Worm (Caenorhabditis elegans): Measurements from ENCODE around the gene mma-1.

The mma-1 gene

ce11 chrV:12599510-12600242 lies 3.6 kb upstream of the mma-1 start, which contains the start of gene C14C10.5:
TSS of gene C14C10.5 (plus strand) at chrV:12600192.
- no peak for TF ChIP-seq zag-1 (tag; optimal IDR thresholded peaks at IDR 0.05)
- TF ChIP-seq ceh-82 (tag; optimal IDR thresholded peaks at IDR 0.05), result no peak
- no peak for TF ChIP-seq ceh-16 (tag; optimal IDR thresholded peaks at IDR 0.05)
- no peak for TF ChIP-seq nhr-237 (tag; optimal IDR thresholded peaks at IDR 0.05)
- TF ChIP-seq mml-1 (tag; optimal IDR thresholded peaks at IDR 0.05), result no peak
- TF ChIP-seq ztf-11 (tag; optimal IDR thresholded peaks at IDR 0.05), result no peak
- no peak for TF ChIP-seq fkh-2 (tag; optimal IDR thresholded peaks at IDR 0.05)
- TF ChIP-seq nhr-76 (tag; optimal IDR thresholded peaks at IDR 0.05), result no peak
- TF ChIP-seq R02D3.7 (tag; optimal IDR thresholded peaks at IDR 0.05), result no peak
- TF ChIP-seq nhr-11 (tag; optimal IDR thresholded peaks at IDR 0.05), result no peak
- peak; percentile 16 for TF ChIP-seq elt-2 (tag; optimal IDR thresholded peaks at IDR 0.05)
- TF ChIP-seq fkh-10 (GFP tag; optimal IDR thresholded peaks at IDR 0.05), result no peak
- TF ChIP-seq nhr-23 (tag; optimal IDR thresholded peaks at IDR 0.05), result no peak
- no peak for TF ChIP-seq mdl-1 (tag; optimal IDR thresholded peaks at IDR 0.05)
- no peak for TF ChIP-seq nhr-28 (tag; optimal IDR thresholded peaks at IDR 0.05)
- TF ChIP-seq nhr-43 (tag; optimal IDR thresholded peaks at IDR 0.05; ENCODE audit: poor library complexity, severe bottlenecking), result no peak
- peak; percentile 55 for TF ChIP-seq pha-4 (tag; optimal IDR thresholded peaks at IDR 0.05)
- TF ChIP-seq ceh-9 (tag; optimal IDR thresholded peaks at IDR 0.05), result no peak
- TF ChIP-seq hmg-11 (tag; optimal IDR thresholded peaks at IDR 0.05), result peak; percentile 27
- no peak for TF ChIP-seq lsy-12 (tag; optimal IDR thresholded peaks at IDR 0.05)
- no peak for TF ChIP-seq lin-15B (tag; optimal IDR thresholded peaks at IDR 0.05)

ce11 chrV:12599110-12599509 lies 3.0 kb upstream of the mma-1 start, which contains the start of the genes C14C10.10 and ril-2:
TSS of gene C14C10.10 (minus strand) at chrV:12599128.
TSS of gene ril-2 (minus strand) at chrV:12599157.
- TF ChIP-seq aly-2 (tag; optimal IDR thresholded peaks at IDR 0.05), result no peak
- peak; percentile 34 for TF ChIP-seq nfya-1 (tag; optimal IDR thresholded peaks at IDR 0.05; ENCODE audit: insufficient read depth)

- no peak for TF ChIP-seq nhr-76 (tag; optimal IDR thresholded peaks at IDR 0.05)
- no peak for TF ChIP-seq skn-1 (tag; optimal IDR thresholded peaks at IDR 0.05)
- TF ChIP-seq egl-27 (tag; optimal IDR thresholded peaks at IDR 0.05), result peak; percentile 34
- no peak for TF ChIP-seq lin-15B (tag; optimal IDR thresholded peaks at IDR 0.05)
- no peak for TF ChIP-seq daf-12 (tag; optimal IDR thresholded peaks at IDR 0.05)
- no peak for TF ChIP-seq R02D3.7 (tag; optimal IDR thresholded peaks at IDR 0.05)
- peak; percentile 16 for TF ChIP-seq tbx-2 (tag; optimal IDR thresholded peaks at IDR 0.05)
- TF ChIP-seq aly-2 (tag; optimal IDR thresholded peaks at IDR 0.05), result no peak
- TF ChIP-seq lsy-12 (tag; optimal IDR thresholded peaks at IDR 0.05), result peak; percentile 42
- no peak for TF ChIP-seq ama-1 (optimal IDR thresholded peaks at IDR 0.05)
- peak; percentile 77 for TF ChIP-seq egl-5 (tag; optimal IDR thresholded peaks at IDR 0.05)
- no peak for TF ChIP-seq unc-39 (tag; optimal IDR thresholded peaks at IDR 0.05)
- TF ChIP-seq ztf-4 (tag; optimal IDR thresholded peaks at IDR 0.05), result no peak
- no peak for TF ChIP-seq unc-62 (GFP tag; optimal IDR thresholded peaks at IDR 0.05)
- no peak for TF ChIP-seq jun-1 (tag; optimal IDR thresholded peaks at IDR 0.05)
- TF ChIP-seq ztf-11 (tag; optimal IDR thresholded peaks at IDR 0.05), result no peak
- peak; percentile 45 for TF ChIP-seq elt-2 (tag; optimal IDR thresholded peaks at IDR 0.05)
- TF ChIP-seq ZK546.5 (tag; optimal IDR thresholded peaks at IDR 0.05), result no peak
- no peak for TF ChIP-seq fkh-10 (GFP tag; optimal IDR thresholded peaks at IDR 0.05)
- no peak for TF ChIP-seq pqm-1 (tag; optimal IDR thresholded peaks at IDR 0.05)
- no peak for TF ChIP-seq nhr-237 (tag; optimal IDR thresholded peaks at IDR 0.05)
- peak; percentile 51 for TF ChIP-seq nfya-1 (tag; optimal IDR thresholded peaks at IDR 0.05; ENCODE audit: insufficient read depth)
- TF ChIP-seq fos-1 (tag; optimal IDR thresholded peaks at IDR 0.05), result no peak
- no peak for TF ChIP-seq nhr-12 (tag; optimal IDR thresholded peaks at IDR 0.05)
- no peak for TF ChIP-seq snpc-4 (tag; optimal IDR thresholded peaks at IDR 0.05)
- TF ChIP-seq ceh-28 (tag; optimal IDR thresholded peaks at IDR 0.05), result no peak
- TF ChIP-seq nhr-11 (tag; optimal IDR thresholded peaks at IDR 0.05), result no peak
- peak; percentile 57 for TF ChIP-seq lin-39 (tag; optimal IDR thresholded peaks at IDR 0.05)
- TF ChIP-seq nhr-28 (tag; optimal IDR thresholded peaks at IDR 0.05), result no peak
- TF ChIP-seq zag-1 (tag; optimal IDR thresholded peaks at IDR 0.05), result no peak
- no peak for TF ChIP-seq nhr-77 (tag; optimal IDR thresholded peaks at IDR 0.05)
- peak; percentile 56 for TF ChIP-seq nhr-23 (tag; optimal IDR thresholded peaks at IDR 0.05)
- no peak for TF ChIP-seq sea-2 (GFP tag; optimal IDR thresholded peaks at IDR 0.05)
- no peak for TF ChIP-seq elt-3 (tag; optimal IDR thresholded peaks at IDR 0.05)
- peak; percentile 19 for TF ChIP-seq nhr-43 (tag; optimal IDR thresholded peaks at IDR 0.05; ENCODE audit: poor library complexity, severe bottlenecking)
- TF ChIP-seq mdl-1 (tag; optimal IDR thresholded peaks at IDR 0.05), result no peak
- TF ChIP-seq hmg-11 (tag; optimal IDR thresholded peaks at IDR 0.05), result peak; percentile 41
- TF ChIP-seq nhr-25 (tag; optimal IDR thresholded peaks at IDR 0.05), result peak; percentile 71
- no peak for TF ChIP-seq ceh-82 (tag; optimal IDR thresholded peaks at IDR 0.05)
- TF ChIP-seq elt-1 (tag; optimal IDR thresholded peaks at IDR 0.05), result no peak
- TF ChIP-seq pha-4 (tag; optimal IDR thresholded peaks at IDR 0.05), result no peak
- no peak for TF ChIP-seq ceh-9 (tag; optimal IDR thresholded peaks at IDR 0.05)
- TF ChIP-seq mml-1 (tag; optimal IDR thresholded peaks at IDR 0.05), result no peak
Observed at ce11 chrV:12596795-12597194, 699 bp upstream of the mma-1 start.

Data from whole organism, L3 larva.